Fruit fly (Drosophila melanogaster) whole organism, prepupa: ENCODE data around the gene CG6652.

ENCODE experiments used
- Blimp-1 ChIP-seq: fragments of 200-800 bp; sonication (Bioruptor generic); optimal IDR thresholded peaks from 3 replicates; lab custom pipeline; 2017; ENCODE audit warnings: missing biosample characterization, missing genetic modification characterization, mild to moderate bottlenecking, moderate library complexity, missing genetic modification reagents
- CG10631 ChIP-seq: fragments of 200-800 bp; sonication (Bioruptor generic); optimal IDR thresholded peaks from 2 replicates; lab custom pipeline; 2016; ENCODE audit warnings: missing biosample characterization, missing genetic modification characterization
- CG10669 ChIP-seq: fragments of 200-800 bp; sonication (Bioruptor generic); optimal IDR thresholded peaks from 3 replicates; lab custom pipeline; 2018; ENCODE audit warnings: missing biosample characterization, mild to moderate bottlenecking, missing genetic modification characterization, moderate library complexity
- CG11294 ChIP-seq: fragments of 200-800 bp; sonication (Bioruptor generic); IDR thresholded peaks from 2 replicates; pipeline ENCODE4 v1.3.6; 2022; ENCODE audit warnings: missing biosample characterization, missing genetic modification characterization
- CG11762 ChIP-seq: fragments of 200-800 bp; sonication (Bioruptor generic); optimal IDR thresholded peaks from 3 replicates; lab custom pipeline; 2016; ENCODE audit warnings: missing biosample characterization, missing genetic modification characterization; ENCODE audit not compliant: insufficient read depth
- CG11902 ChIP-seq: fragments of 200-800 bp; sonication (Bioruptor generic); optimal IDR thresholded peaks from 3 replicates; lab custom pipeline; 2016; ENCODE audit warnings: missing biosample characterization, missing genetic modification characterization
- CG15336 ChIP-seq: fragments of 200-800 bp; sonication (Bioruptor generic); IDR thresholded peaks from 2 replicates; pipeline ENCODE4 v1.3.6; 2022; ENCODE audit warnings: missing biosample characterization, missing genetic modification characterization
- CG1621 ChIP-seq: fragments of 200-800 bp; sonication (Bioruptor generic); optimal IDR thresholded peaks from 3 replicates; lab custom pipeline; 2018; ENCODE audit warnings: missing biosample characterization, mild to moderate bottlenecking, missing genetic modification characterization
- CG16779 ChIP-seq: fragments of 200-800 bp; sonication (Bioruptor generic); optimal IDR thresholded peaks from 3 replicates; lab custom pipeline; 2017; ENCODE audit warnings: missing biosample characterization, mild to moderate bottlenecking, missing genetic modification characterization
- CG3032 ChIP-seq: fragments of 200-800 bp; optimal IDR thresholded peaks from 2 replicates; lab custom pipeline; 2019; ENCODE audit warnings: missing biosample characterization, mild to moderate bottlenecking, missing genetic modification characterization, moderate library complexity
- CG32006 ChIP-seq: fragments of 200-800 bp; sonication (Bioruptor generic); optimal IDR thresholded peaks from 3 replicates; lab custom pipeline; 2017; ENCODE audit warnings: missing biosample characterization, mild to moderate bottlenecking, missing genetic modification characterization
- CG3919 ChIP-seq: fragments of 200-800 bp; sonication (Bioruptor generic); optimal IDR thresholded peaks from 3 replicates; lab custom pipeline; 2016; ENCODE audit warnings: missing biosample characterization, missing genetic modification characterization
- CG4318 ChIP-seq: fragments of 200-800 bp; sonication (Bioruptor generic); optimal IDR thresholded peaks from 3 replicates; lab custom pipeline; 2017; ENCODE audit warnings: missing biosample characterization, mild to moderate bottlenecking, missing genetic modification characterization
- CG6163 ChIP-seq: fragments of 200-800 bp; sonication (Bioruptor generic); IDR thresholded peaks from 3 replicates; pipeline ENCODE4 v1.3.6; 2022; ENCODE audit warnings: missing biosample characterization, missing genetic modification characterization
- CG6276 ChIP-seq: fragments of 200-800 bp; sonication (Bioruptor generic); optimal IDR thresholded peaks from 2 replicates; lab custom pipeline; 2017; ENCODE audit warnings: missing biosample characterization, mild to moderate bottlenecking, missing genetic modification characterization
- CG6808 ChIP-seq: fragments of 200-800 bp; sonication (Bioruptor generic); optimal IDR thresholded peaks from 3 replicates; lab custom pipeline; 2017; ENCODE audit warnings: missing biosample characterization, missing genetic modification characterization, mild to moderate bottlenecking, moderate library complexity, missing genetic modification reagents
- CG6854 ChIP-seq: fragments of 200-800 bp; sonication (Bioruptor generic); optimal IDR thresholded peaks from 2 replicates; lab custom pipeline; 2017; ENCODE audit warnings: missing biosample characterization, mild to moderate bottlenecking, missing genetic modification characterization
- CG7368 ChIP-seq: fragments of 200-800 bp; sonication (Bioruptor generic); optimal IDR thresholded peaks from 3 replicates; lab custom pipeline; 2016; ENCODE audit warnings: missing biosample characterization, missing genetic modification characterization
- CG8119 ChIP-seq: fragments of 200-800 bp; sonication (Bioruptor generic); IDR thresholded peaks from 3 replicates; pipeline ENCODE4 v1.3.6; 2022; ENCODE audit warnings: missing biosample characterization, missing genetic modification characterization
- CG8632 ChIP-seq: fragments of 200-800 bp; sonication (Bioruptor generic); optimal IDR thresholded peaks from 3 replicates; lab custom pipeline; 2016; ENCODE audit warnings: missing biosample characterization, missing genetic modification characterization
- CG9139 ChIP-seq: fragments of 200-800 bp; sonication (Bioruptor generic); optimal IDR thresholded peaks from 3 replicates; lab custom pipeline; 2017; ENCODE audit warnings: missing biosample characterization, mild to moderate bottlenecking, missing genetic modification characterization
- Eip75B ChIP-seq: fragments of 200-800 bp; sonication (Bioruptor generic); optimal IDR thresholded peaks from 3 replicates; lab custom pipeline; 2016; ENCODE audit warnings: missing biosample characterization, missing genetic modification characterization
- Eip78C ChIP-seq: fragments of 200-800 bp; sonication (Bioruptor generic); peaks from one replicate; lab custom pipeline; 2016; ENCODE audit warnings: missing biosample characterization, missing genetic modification characterization
- Eip93F ChIP-seq: fragments of 200-800 bp; sonication (Bioruptor generic); optimal IDR thresholded peaks from 2 replicates; lab custom pipeline; 2016; ENCODE audit warnings: missing biosample characterization, mild to moderate bottlenecking, missing genetic modification characterization
- Ets21C ChIP-seq: fragments of 200-800 bp; sonication (Bioruptor generic); optimal IDR thresholded peaks from 3 replicates; lab custom pipeline; 2016; ENCODE audit warnings: missing biosample characterization, missing genetic modification characterization
- Ets96B ChIP-seq: fragments of 200-800 bp; optimal IDR thresholded peaks from 2 replicates; lab custom pipeline; 2019; ENCODE audit warnings: missing biosample characterization, mild to moderate bottlenecking, missing genetic modification characterization, moderate library complexity
- Gug ChIP-seq: fragments of 200-800 bp; sonication (Bioruptor generic); IDR thresholded peaks from 2 replicates; pipeline ENCODE4 v1.3.6; 2022; ENCODE audit warnings: missing biosample characterization, missing genetic modification characterization
- Hr38 ChIP-seq: sonication (Bioruptor generic); optimal IDR thresholded peaks from 2 replicates; lab custom pipeline; 2016; ENCODE audit warnings: missing biosample characterization, missing genetic modification characterization
- Hr39 ChIP-seq: fragments of 200-800 bp; sonication (Bioruptor generic); optimal IDR thresholded peaks from 2 replicates; lab custom pipeline; 2016; ENCODE audit warnings: missing biosample characterization, missing genetic modification characterization
- Lpt ChIP-seq: fragments of 200-800 bp; sonication (Bioruptor generic); optimal IDR thresholded peaks from 3 replicates; lab custom pipeline; 2016; ENCODE audit warnings: missing biosample characterization, missing genetic modification characterization
- Sox102F ChIP-seq: fragments of 200-800 bp; sonication (Bioruptor generic); optimal IDR thresholded peaks from 2 replicates; lab custom pipeline; 2016; ENCODE audit warnings: missing biosample characterization, mild to moderate bottlenecking, missing genetic modification characterization
- Sox14 ChIP-seq: fragments of 200-800 bp; sonication (Bioruptor generic); optimal IDR thresholded peaks from 3 replicates; lab custom pipeline; 2016; ENCODE audit warnings: missing biosample characterization, missing genetic modification characterization
- Sox15 ChIP-seq: fragments of 200-800 bp; sonication (Bioruptor generic); optimal IDR thresholded peaks from 3 replicates; lab custom pipeline; 2016; ENCODE audit warnings: missing biosample characterization, missing genetic modification characterization
- achi ChIP-seq: fragments of 200-800 bp; sonication (Bioruptor generic); optimal IDR thresholded peaks from 3 replicates; lab custom pipeline; 2016; ENCODE audit warnings: missing biosample characterization, missing genetic modification characterization
- acj6 ChIP-seq: fragments of 200-800 bp; sonication (Bioruptor generic); optimal IDR thresholded peaks from 3 replicates; lab custom pipeline; 2016; ENCODE audit warnings: missing biosample characterization, missing genetic modification characterization
- cyc ChIP-seq: fragments of 200-800 bp; sonication (Bioruptor generic); optimal IDR thresholded peaks from 3 replicates; lab custom pipeline; 2016; ENCODE audit warnings: missing biosample characterization, missing genetic modification characterization
- dac ChIP-seq: fragments of 200-800 bp; sonication (Bioruptor generic); optimal IDR thresholded peaks from 2 replicates; lab custom pipeline; 2017; ENCODE audit warnings: missing biosample characterization, mild to moderate bottlenecking, missing genetic modification characterization
- eg ChIP-seq: fragments of 200-800 bp; sonication (Bioruptor generic); IDR thresholded peaks from 3 replicates; pipeline ENCODE4 v1.3.6; 2022; ENCODE audit warnings: missing biosample characterization, missing genetic modification characterization
- esn ChIP-seq: fragments of 200-800 bp; sonication (Bioruptor generic); optimal IDR thresholded peaks from 2 replicates; lab custom pipeline; 2016; ENCODE audit warnings: missing biosample characterization, mild to moderate bottlenecking, missing genetic modification characterization, moderate library complexity
- fd59A ChIP-seq: fragments of 200-800 bp; sonication (Bioruptor generic); optimal IDR thresholded peaks from 2 replicates; lab custom pipeline; 2017; ENCODE audit warnings: missing biosample characterization, mild to moderate bottlenecking, missing genetic modification characterization, missing genetic modification reagents
- fd85E ChIP-seq: fragments of 200-800 bp; sonication (Bioruptor generic); optimal IDR thresholded peaks from 3 replicates; lab custom pipeline; 2016; ENCODE audit warnings: missing biosample characterization, missing genetic modification characterization
- fkh ChIP-seq: fragments of 200-800 bp; sonication (Bioruptor generic); optimal IDR thresholded peaks from 3 replicates; lab custom pipeline; 2017; ENCODE audit warnings: missing biosample characterization, mild to moderate bottlenecking, missing genetic modification characterization, moderate library complexity
- lz ChIP-seq: fragments of 200-800 bp; sonication (Bioruptor generic); optimal IDR thresholded peaks from 3 replicates; lab custom pipeline; 2016; ENCODE audit warnings: missing biosample characterization, missing genetic modification characterization
- pdm3 ChIP-seq: fragments of 200-800 bp; sonication (Bioruptor generic); optimal IDR thresholded peaks from 3 replicates; lab custom pipeline; 2016; ENCODE audit warnings: missing biosample characterization, missing genetic modification characterization
- salr ChIP-seq, 2 experiments: fragments of 200-800 bp; sonication (Bioruptor generic); optimal IDR thresholded peaks; 3 replicates each; lab custom pipeline; 2016 to 2018; ENCODE audit warnings: missing biosample characterization in 2 of 2, missing genetic modification characterization in 2 of 2, mild to moderate bottlenecking in 1 of 2
- spab ChIP-seq: fragments of 200-800 bp; sonication (Bioruptor generic); optimal IDR thresholded peaks from 2 replicates; lab custom pipeline; 2017; ENCODE audit warnings: missing biosample characterization, mild to moderate bottlenecking, missing genetic modification characterization, missing genetic modification reagents
- ss ChIP-seq, 2 experiments: fragments of 200-800 bp; sonication (Bioruptor generic); optimal IDR thresholded peaks; 2 replicates in 1 of 2; 3 replicates in 1 of 2; lab custom pipeline; 2017 to 2018; ENCODE audit warnings: mild to moderate bottlenecking in 2 of 2, missing biosample characterization in 2 of 2, missing genetic modification characterization in 2 of 2, moderate library complexity in 1 of 2
- svp ChIP-seq: fragments of 200-800 bp; sonication (Bioruptor generic); peaks from one replicate; lab custom pipeline; 2016; ENCODE audit warnings: missing biosample characterization, missing genetic modification characterization
- topi ChIP-seq: fragments of 200-800 bp; sonication (Bioruptor generic); optimal IDR thresholded peaks from 3 replicates; lab custom pipeline; 2016; ENCODE audit warnings: missing biosample characterization, missing genetic modification characterization
- vri ChIP-seq: fragments of 200-800 bp; sonication (Bioruptor generic); optimal IDR thresholded peaks from 3 replicates; lab custom pipeline; 2016; ENCODE audit warnings: missing biosample characterization, mild to moderate bottlenecking, missing genetic modification characterization

The CG6652 gene

dm6 chr3L:17007496-17007895 is 15.2 kb downstream of the CG6652 start:
- peak; percentile 58 for TF ChIP-seq fkh (GFP tag; lab: Kevin White, UChicago)
- no peak for TF ChIP-seq Eip78C (GFP tag; lab: Kevin White, UChicago)

dm6 chr3L:17007041-17007471 is 15.6 kb downstream of the CG6652 start:
- TF ChIP-seq Eip93F (no peak), CG16779 (tag; lab: Kevin White, UChicago) (peak; percentile 21), esn (GFP tag; lab: Kevin White, UChicago) (peak; percentile 19), lz (peak; percentile 32), Sox102F (GFP tag; lab: Kevin White, UChicago) (peak; percentile 23), Ets96B (tag; lab: Kevin White, UChicago) (peak; percentile 50), Lpt (peak; percentile 48), CG9139 (GFP tag; lab: Kevin White, UChicago) (no peak), CG8119 (GFP tag; lab: Robert Waterston, UW) (peak; percentile 69), Blimp-1 (GFP tag; lab: Kevin White, UChicago) (no peak), vri (GFP tag; lab: Kevin White, UChicago) (peak; percentile 53), CG3032 (tag; lab: Kevin White, UChicago) (peak; percentile 56), pdm3 (peak; percentile 54), topi (GFP tag; lab: Kevin White, UChicago) (peak; percentile 43), eg (GFP tag; lab: Robert Waterston, UW) (peak; percentile 75), CG11902 (peak; percentile 47), CG4318 (peak; percentile 44), CG11762 (GFP tag; lab: Kevin White, UChicago) (peak; percentile 25), achi (GFP tag; lab: Kevin White, UChicago) (peak; percentile 45), Hr38 (GFP tag; lab: Kevin White, UChicago) (no peak), CG6276 (peak; percentile 50), dac (GFP tag; lab: Kevin White, UChicago) (no peak), CG7368 (GFP tag; lab: Kevin White, UChicago) (peak; percentile 40), Eip75B (GFP tag; lab: Kevin White, UChicago) (peak; percentile 11), Ets21C (GFP tag; lab: Kevin White, UChicago) (peak; percentile 8), CG11294 (GFP tag; lab: Robert Waterston, UW) (peak; percentile 36; the same call in 1 of the 2 replicates), ss (GFP tag; optimal IDR thresholded peaks at IDR 0.05; lab: Kevin White, UChicago) (peak; percentile 13 to 19), CG10631 (GFP tag; lab: Kevin White, UChicago) (peak; percentile 37), fd59A (peak; percentile 22), CG6854 (no peak), svp (peak; percentile 81), spab (GFP tag; lab: Kevin White, UChicago) (peak; percentile 51), CG1621 (peak; percentile 11), fd85E (GFP tag; lab: Kevin White, UChicago) (no peak), Hr39 (GFP tag; lab: Kevin White, UChicago) (peak; percentile 48), CG32006 (GFP tag; lab: Kevin White, UChicago) (peak; percentile 60), Eip78C (GFP tag; lab: Kevin White, UChicago) (peak; percentile 88), CG3919 (GFP tag; lab: Kevin White, UChicago) (peak; percentile 59), cyc (GFP tag; lab: Kevin White, UChicago) (peak; percentile 27), CG6808 (GFP tag; lab: Kevin White, UChicago) (peak; percentile 51), CG6163 (GFP tag; lab: Robert Waterston, UW) (peak; percentile 75), CG8632 (peak; percentile 57), Gug (GFP tag; lab: Robert Waterston, UW) (peak; percentile 26; the same call in 1 of the 2 replicates), CG10669 (peak; percentile 39), CG15336 (GFP tag; lab: Robert Waterston, UW) (peak; percentile 64), Sox15 (peak; percentile 44), salr (GFP tag; optimal IDR thresholded peaks at IDR 0.05; lab: Kevin White, UChicago) (peak; percentile 5 to 20), acj6 (GFP tag; lab: Kevin White, UChicago) (peak; percentile 57), Sox14 (peak; percentile 50)
